Worm (Caenorhabditis elegans) whole organism, L4/young adult: ENCODE measurements around the gene hrg-1.

Experiments
- W03F9.2 ChIP-seq: fragments of 150-350 bp; optimal IDR thresholded peaks from 2 replicates; lab custom pipeline; 2014; ENCODE audit warnings: missing biosample characterization, missing genetic modification characterization
- dao-5 ChIP-seq: sonication (generic microtip); optimal IDR thresholded peaks from 2 replicates; lab custom pipeline; 2016; ENCODE audit warnings: missing genotype, missing genetic modification characterization, moderate library complexity, missing compliant biosample characterization
- him-1 ChIP-seq: sonication (generic microtip); optimal IDR thresholded peaks from 2 replicates; lab custom pipeline; 2016; ENCODE audit warnings: missing genotype, missing genetic modification reagents, missing genetic modification characterization, missing compliant biosample characterization

ce11 chrX:3990941-3991340 lies 25.1 kb downstream of the hrg-1 start:
- TF ChIP-seq him-1 (tag; lab: Kevin White, UChicago) = no peak
- TF ChIP-seq dao-5 (tag; lab: Kevin White, UChicago) = no peak
- no peak for TF ChIP-seq W03F9.2 (tag; lab: Kevin White, UChicago)
